Worm (Caenorhabditis elegans) whole organism, young adult: ENCODE data around the gene C05C12.5.

Experiments used
- F55B11.4 ChIP-seq: sonication (generic microtip); optimal IDR thresholded peaks from 2 replicates; lab custom pipeline; 2016; ENCODE audit warnings: missing compliant biosample characterization, missing genetic modification characterization, borderline replicate concordance; ENCODE audit not compliant: insufficient read depth
- ama-1 ChIP-seq, 3 experiments: fragments of 150-350 bp in 1 of 3; sonication (generic microtip) in 2 of 3; optimal IDR thresholded peaks; 2 replicates each; lab custom pipeline; 2014 to 2018; ENCODE audit warnings: missing biosample characterization in 2 of 3, missing genetic modification characterization in 2 of 3, missing genetic modification reagents in 2 of 3
- aptf-3 ChIP-seq: fragments of 200-800 bp; sonication (Bioruptor generic); IDR thresholded peaks from 2 replicates; pipeline ENCODE4 v1.3.6; 2022; ENCODE audit warnings: missing genetic modification characterization, missing compliant biosample characterization
- cebp-1 ChIP-seq, 2 experiments: fragments of 200-800 bp in 1 of 2; sonication (Bioruptor generic) in 1 of 2; sonication (generic microtip) in 1 of 2; IDR thresholded peaks in 1 of 2; optimal IDR thresholded peaks in 1 of 2; 2 replicates each; pipeline versions ENCODE4 v1.3.6 to Lab custom; 2017 to 2022; ENCODE audit warnings: missing compliant biosample characterization in 2 of 2, missing genetic modification characterization in 2 of 2, mild to moderate bottlenecking in 1 of 2, missing genetic modification reagents in 1 of 2, moderate library complexity in 1 of 2
- ceh-100 ChIP-seq: fragments of 200-800 bp; sonication (Bioruptor generic); IDR thresholded peaks from 2 replicates; pipeline ENCODE4 v1.3.6; 2022; ENCODE audit warnings: missing genetic modification reagents, missing genetic modification characterization, missing compliant biosample characterization
- chd-7 ChIP-seq: sonication (generic microtip); optimal IDR thresholded peaks from 2 replicates; lab custom pipeline; 2016; ENCODE audit warnings: mild to moderate bottlenecking, missing genetic modification characterization, moderate library complexity, missing compliant biosample characterization
- him-1 ChIP-seq: sonication (generic microtip); optimal IDR thresholded peaks from 2 replicates; lab custom pipeline; 2016; ENCODE audit warnings: missing genotype, missing genetic modification reagents, missing genetic modification characterization, missing compliant biosample characterization
- madf-3 ChIP-seq: fragments of 200-800 bp; sonication (Bioruptor generic); IDR thresholded peaks from 2 replicates; pipeline ENCODE4 v1.3.6; 2022; ENCODE audit warnings: missing genetic modification reagents, missing genetic modification characterization, missing compliant biosample characterization
- snpc-4 ChIP-seq, 5 experiments: fragments of 150-350 bp in 1 of 5; sonication (generic microtip) in 4 of 5; optimal IDR thresholded peaks; 2 replicates each; lab custom pipeline; 2014 to 2018; ENCODE audit warnings: missing genetic modification characterization in 5 of 5, missing biosample characterization in 3 of 5, antibody characterized with exemption in 2 of 5, mild to moderate bottlenecking in 2 of 5, missing compliant biosample characterization in 2 of 5, missing genotype in 2 of 5, moderate library complexity in 2 of 5, missing genetic modification reagents in 1 of 5

- TF ChIP-seq him-1 (tag; lab: Kevin White, UChicago) = no peak
- TF ChIP-seq aptf-3 (GFP tag; lab: Robert Waterston, UW) = no peak
- TF ChIP-seq snpc-4 (GFP tag; optimal IDR thresholded peaks at IDR 0.05; lab: Kevin White, UChicago) = no peak
- TF ChIP-seq snpc-4 (tag; optimal IDR thresholded peaks at IDR 0.05; lab: Kevin White, UChicago) = no peak
- TF ChIP-seq chd-7 (tag; lab: Kevin White, UChicago) = no peak
- TF ChIP-seq madf-3 (GFP tag; lab: Robert Waterston, UW) = no peak
- no peak for TF ChIP-seq F55B11.4 (tag; lab: Kevin White, UChicago)
- TF ChIP-seq ceh-100 (GFP tag; lab: Robert Waterston, UW) = no peak
- TF ChIP-seq cebp-1 (GFP tag; IDR thresholded peaks at IDR 0.05; lab: Robert Waterston, UW) = no peak
- TF ChIP-seq cebp-1 (tag; optimal IDR thresholded peaks at IDR 0.05; lab: Kevin White, UChicago) = no peak
- no peak for TF ChIP-seq ama-1 (optimal IDR thresholded peaks at IDR 0.05; lab: Kevin White, UChicago)
- no peak for TF ChIP-seq ama-1 (GFP tag; optimal IDR thresholded peaks at IDR 0.05; lab: Kevin White, UChicago)
Observed at ce11 chrIV:11296787-11297186, 35.8 kb upstream of the C05C12.5 start, which contains the start of gene mttu-1.
